Worm (Caenorhabditis elegans): ENCODE results near the gene xrn-1.

ce11 chrII:14129191-14129590, 60.5 kb downstream of the xrn-1 start:
- TF ChIP-seq sea-1 (GFP tag; conservative IDR thresholded peaks at IDR 0.05) = no peak
- no peak for TF ChIP-seq ceh-36 (tag; optimal IDR thresholded peaks at IDR 0.05)
- TF ChIP-seq F13C5.2 (tag; optimal IDR thresholded peaks at IDR 0.05) = no peak
- TF ChIP-seq tbx-37 (GFP tag; conservative IDR thresholded peaks at IDR 0.05) = no peak
- no peak for TF ChIP-seq ama-1 (optimal IDR thresholded peaks at IDR 0.05)
- TF ChIP-seq B0310.2 (tag; optimal IDR thresholded peaks at IDR 0.05) = no peak
- TF ChIP-seq hmg-4 (GFP tag; optimal IDR thresholded peaks at IDR 0.05) = no peak
- TF ChIP-seq hmbx-1 (tag; optimal IDR thresholded peaks at IDR 0.05) = no peak
- no peak for TF ChIP-seq tbx-11 (GFP tag; IDR thresholded peaks at IDR 0.05)
